Worm (Caenorhabditis elegans): ENCODE results near the gene elks-1.
"Not testable (repeated sequence)": the region's sequence is repeated elsewhere in the genome, so short reads cannot be mapped to it uniquely, and the experiment has no call there.

elks-1 gene

ce11 chrIV:3399015-3399722 is 49.3 kb upstream of the elks-1 start, which contains the start of the genes dyf-3 and pdhb-1 (continued):
- no peak for TF ChIP-seq pha-2 (tag; optimal IDR thresholded peaks at IDR 0.05)
- TF ChIP-seq pag-3 (tag; optimal IDR thresholded peaks at IDR 0.05; ENCODE audit: borderline replicate concordance) = no peak
- TF ChIP-seq rnt-1 (tag; optimal IDR thresholded peaks at IDR 0.05) = no peak
- TF ChIP-seq lin-11 (tag; optimal IDR thresholded peaks at IDR 0.05) = no peak
- peak; percentile 46 for TF ChIP-seq nfya-1 (tag; optimal IDR thresholded peaks at IDR 0.05)
- TF ChIP-seq fax-1 (tag; optimal IDR thresholded peaks at IDR 0.05) = no peak
- peak; percentile 11 for TF ChIP-seq Y22D7AL.16 (tag; optimal IDR thresholded peaks at IDR 0.05)
- TF ChIP-seq zip-5 (tag; optimal IDR thresholded peaks at IDR 0.05) = no peak
- no peak for TF ChIP-seq T23F11.4 (GFP tag; optimal IDR thresholded peaks at IDR 0.05)
- TF ChIP-seq madf-2 (tag; optimal IDR thresholded peaks at IDR 0.05) = no peak
- TF ChIP-seq ref-2 (tag; optimal IDR thresholded peaks at IDR 0.05) = no peak
- TF ChIP-seq ets-4 (tag; optimal IDR thresholded peaks at IDR 0.05) = no peak
- no peak for TF ChIP-seq hlh-15 (tag; optimal IDR thresholded peaks at IDR 0.05)
- peak; percentile 1 for TF ChIP-seq tbx-2 (tag; optimal IDR thresholded peaks at IDR 0.05)
- peak; percentile 2 for TF ChIP-seq ceh-34 (tag; optimal IDR thresholded peaks at IDR 0.05)
- peak; percentile 25 for TF ChIP-seq ztf-16 (tag; optimal IDR thresholded peaks at IDR 0.05)

- TF ChIP-seq ceh-14 (tag; optimal IDR thresholded peaks at IDR 0.05) (no peak), gmeb-2 (tag; optimal IDR thresholded peaks at IDR 0.05) (no peak), sdc-2 (tag; optimal IDR thresholded peaks at IDR 0.05) (no peak), K02D7.2 (tag; optimal IDR thresholded peaks at IDR 0.05) (no peak), ceh-45 (GFP tag; IDR thresholded peaks at IDR 0.05) (no peak), pax-1 (tag; optimal IDR thresholded peaks at IDR 0.05) (no peak)
Observed at ce11 chrIV:3398078-3398477, 48.3 kb upstream of the elks-1 start.

DNA sequence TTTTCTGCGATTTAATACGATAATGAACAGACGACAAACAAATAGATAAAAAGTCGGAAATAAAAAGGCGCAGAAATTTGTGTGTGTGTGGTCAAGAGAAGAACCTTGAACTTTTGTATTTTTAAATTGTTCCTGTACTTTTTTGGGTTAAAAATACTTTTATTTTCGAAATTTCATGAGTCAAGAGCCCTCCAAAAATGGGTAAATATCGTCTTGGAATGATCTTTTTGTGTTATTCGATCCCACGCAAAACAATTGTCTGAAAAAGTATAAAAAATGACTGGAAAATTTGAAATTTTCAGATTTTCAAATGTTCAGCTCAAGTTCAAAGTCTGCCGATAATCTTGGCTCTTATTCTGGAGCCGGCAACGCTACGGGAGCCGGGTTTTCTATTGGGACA is 45.8 kb upstream of the elks-1 start, which contains the start of gene C04C3.14:
Gene C04C3.14 (plus strand): TSS at position 301 of the 400 bp plus-strand sequence.
- no peak for TF ChIP-seq ets-4 (tag; optimal IDR thresholded peaks at IDR 0.05)
- no peak for TF ChIP-seq ztf-16 (tag; optimal IDR thresholded peaks at IDR 0.05)
- no peak for TF ChIP-seq ceh-30 (tag; optimal IDR thresholded peaks at IDR 0.05)
- TF ChIP-seq madf-2 (tag; optimal IDR thresholded peaks at IDR 0.05) = no peak
- TF ChIP-seq hlh-15 (tag; optimal IDR thresholded peaks at IDR 0.05) = no peak
- no peak for TF ChIP-seq ceh-22 (tag; optimal IDR thresholded peaks at IDR 0.05)
- TF ChIP-seq hlh-13 (GFP tag; optimal IDR thresholded peaks at IDR 0.05) = no peak
- TF ChIP-seq ceh-31 (tag; optimal IDR thresholded peaks at IDR 0.05) = no peak
- TF ChIP-seq elt-4 (tag; optimal IDR thresholded peaks at IDR 0.05) = no peak
- TF ChIP-seq rnt-1 (tag; optimal IDR thresholded peaks at IDR 0.05) = no peak
- no peak for TF ChIP-seq unc-3 (GFP tag; conservative IDR thresholded peaks at IDR 0.05)
- TF ChIP-seq unc-3 (tag; optimal IDR thresholded peaks at IDR 0.05) = no peak
- TF ChIP-seq F13H6.1 (tag; optimal IDR thresholded peaks at IDR 0.05) = no peak
- no peak for TF ChIP-seq ama-1 (optimal IDR thresholded peaks at IDR 0.05)

DNA sequence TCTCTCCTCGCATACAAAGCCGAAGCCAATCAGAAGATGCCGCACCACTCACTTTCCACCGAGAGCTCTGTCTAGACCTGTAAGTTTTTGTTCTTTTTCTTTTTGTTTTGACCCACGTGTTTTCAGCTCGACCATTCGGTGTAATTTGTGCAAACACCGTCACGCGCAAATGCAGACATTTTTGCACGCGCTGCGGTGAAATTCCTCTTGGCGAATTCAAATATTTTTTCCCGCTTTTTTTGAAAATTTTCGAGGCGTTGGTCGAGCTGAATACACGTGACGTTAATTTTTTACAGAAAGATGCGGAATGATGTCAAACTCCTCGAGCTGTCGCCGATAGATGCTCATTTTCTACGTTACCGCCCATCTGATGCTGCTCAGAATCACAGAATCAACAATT is 44.2 kb upstream of the elks-1 start, which contains the start of gene C04C3.4:
Gene C04C3.4 (plus strand): TSS at position 301 of the 400 bp plus-strand sequence.
- not testable (repeated sequence) for TF ChIP-seq hlh-15 (tag; optimal IDR thresholded peaks at IDR 0.05); T23F11.4 (GFP tag; optimal IDR thresholded peaks at IDR 0.05); ceh-9 (tag; optimal IDR thresholded peaks at IDR 0.05)

ce11 chrIV:3389999-3390398 is 40.2 kb upstream of the elks-1 start, which contains the start of gene B0546.5:
Gene B0546.5 (minus strand): TSS chrIV:3390099.
- not testable (repeated sequence) for TF ChIP-seq gmeb-2, sdc-2, pqm-1 (tag; optimal IDR thresholded peaks at IDR 0.05)

All from whole organism, late embryonic.